Fruit fly (Drosophila melanogaster) whole organism, adult: ENCODE measurements around the gene per.

Experiments
- CG11617 ChIP-seq: fragments of 200-800 bp; sonication (Bioruptor generic); optimal IDR thresholded peaks from 2 replicates; lab custom pipeline; 2017; ENCODE audit warnings: mild to moderate bottlenecking, missing biosample characterization, missing genetic modification reagents, missing genetic modification characterization
- CG12768 ChIP-seq: fragments of 200-800 bp; sonication (Bioruptor generic); optimal IDR thresholded peaks from 2 replicates; lab custom pipeline; 2017; ENCODE audit warnings: missing biosample characterization, missing genetic modification characterization, mild to moderate bottlenecking, moderate library complexity, missing genetic modification reagents
- CG14711 ChIP-seq: fragments of 200-800 bp; sonication (Bioruptor generic); optimal IDR thresholded peaks from 2 replicates; lab custom pipeline; 2018; ENCODE audit warnings: missing biosample characterization, mild to moderate bottlenecking, missing genetic modification characterization, moderate library complexity
- CG1620 ChIP-seq: fragments of 200-800 bp; sonication (Bioruptor generic); optimal IDR thresholded peaks from 2 replicates; lab custom pipeline; 2016; ENCODE audit warnings: missing biosample characterization, missing genetic modification characterization
- CG33017 ChIP-seq: fragments of 200-800 bp; sonication (Bioruptor generic); optimal IDR thresholded peaks from 2 replicates; lab custom pipeline; 2018; ENCODE audit warnings: missing biosample characterization, mild to moderate bottlenecking, missing genetic modification characterization, moderate library complexity
- CG5204 ChIP-seq: fragments of 200-800 bp; sonication (Bioruptor generic); optimal IDR thresholded peaks from 2 replicates; lab custom pipeline; 2016; ENCODE audit warnings: missing biosample characterization, missing genetic modification characterization
- CG7045 ChIP-seq: fragments of 200-800 bp; sonication (Bioruptor generic); optimal IDR thresholded peaks from 2 replicates; lab custom pipeline; 2017; ENCODE audit warnings: missing biosample characterization, mild to moderate bottlenecking, missing genetic modification characterization
- CG7101 ChIP-seq: fragments of 200-800 bp; sonication (Bioruptor generic); optimal IDR thresholded peaks from 2 replicates; lab custom pipeline; 2018; ENCODE audit warnings: missing biosample characterization, mild to moderate bottlenecking, missing genetic modification characterization, moderate library complexity
- Clk ChIP-seq: fragments of 200-800 bp; sonication (Bioruptor generic); optimal IDR thresholded peaks from 2 replicates; lab custom pipeline; 2017; ENCODE audit warnings: missing biosample characterization, missing genetic modification characterization
- Crg-1 ChIP-seq: fragments of 200-800 bp; sonication (Bioruptor generic); optimal IDR thresholded peaks from 2 replicates; lab custom pipeline; 2016; ENCODE audit warnings: missing biosample characterization, missing genetic modification characterization
- Hr96 ChIP-seq: fragments of 200-800 bp; sonication (Bioruptor generic); optimal IDR thresholded peaks from 2 replicates; lab custom pipeline; 2016; ENCODE audit warnings: missing biosample characterization, missing genetic modification characterization
- Mnt ChIP-seq: fragments of 200-800 bp; sonication (Bioruptor generic); optimal IDR thresholded peaks from 2 replicates; lab custom pipeline; 2016; ENCODE audit warnings: missing biosample characterization, mild to moderate bottlenecking, missing genetic modification characterization
- bab1 ChIP-seq: fragments of 200-800 bp; sonication (Bioruptor generic); optimal IDR thresholded peaks from 3 replicates; lab custom pipeline; 2019; ENCODE audit warnings: missing biosample characterization, mild to moderate bottlenecking, missing genetic modification characterization, moderate library complexity
- cic ChIP-seq: fragments of 200-800 bp; sonication (Bioruptor generic); optimal IDR thresholded peaks from 2 replicates; lab custom pipeline; 2017; ENCODE audit warnings: missing biosample characterization, mild to moderate bottlenecking, missing genetic modification characterization, moderate library complexity
- cnc ChIP-seq, 2 experiments: fragments of >200 bp; optimal IDR thresholded peaks; 2 replicates each; lab custom pipeline; 2017
- kay ChIP-seq: fragments of 200-800 bp; sonication (Bioruptor generic); peaks from one replicate; lab custom pipeline; 2016; ENCODE audit warnings: missing biosample characterization, missing genetic modification characterization, borderline replicate concordance
- ovo ChIP-seq: fragments of 200-800 bp; sonication (Bioruptor generic); optimal IDR thresholded peaks from 2 replicates; lab custom pipeline; 2016; ENCODE audit warnings: missing biosample characterization, missing genetic modification characterization
- pad ChIP-seq: fragments of 200-800 bp; sonication (Bioruptor generic); optimal IDR thresholded peaks from 3 replicates; lab custom pipeline; 2017; ENCODE audit warnings: missing biosample characterization, missing genetic modification characterization, mild to moderate bottlenecking, moderate library complexity, missing genetic modification reagents
- tj ChIP-seq: fragments of 200-800 bp; sonication (Bioruptor generic); optimal IDR thresholded peaks from 3 replicates; lab custom pipeline; 2017; ENCODE audit warnings: missing biosample characterization, mild to moderate bottlenecking, missing genetic modification characterization, moderate library complexity
- toe ChIP-seq: fragments of 200-800 bp; sonication (Bioruptor generic); optimal IDR thresholded peaks from 2 replicates; lab custom pipeline; 2016; ENCODE audit warnings: missing biosample characterization, missing genetic modification characterization

per gene

DNA sequence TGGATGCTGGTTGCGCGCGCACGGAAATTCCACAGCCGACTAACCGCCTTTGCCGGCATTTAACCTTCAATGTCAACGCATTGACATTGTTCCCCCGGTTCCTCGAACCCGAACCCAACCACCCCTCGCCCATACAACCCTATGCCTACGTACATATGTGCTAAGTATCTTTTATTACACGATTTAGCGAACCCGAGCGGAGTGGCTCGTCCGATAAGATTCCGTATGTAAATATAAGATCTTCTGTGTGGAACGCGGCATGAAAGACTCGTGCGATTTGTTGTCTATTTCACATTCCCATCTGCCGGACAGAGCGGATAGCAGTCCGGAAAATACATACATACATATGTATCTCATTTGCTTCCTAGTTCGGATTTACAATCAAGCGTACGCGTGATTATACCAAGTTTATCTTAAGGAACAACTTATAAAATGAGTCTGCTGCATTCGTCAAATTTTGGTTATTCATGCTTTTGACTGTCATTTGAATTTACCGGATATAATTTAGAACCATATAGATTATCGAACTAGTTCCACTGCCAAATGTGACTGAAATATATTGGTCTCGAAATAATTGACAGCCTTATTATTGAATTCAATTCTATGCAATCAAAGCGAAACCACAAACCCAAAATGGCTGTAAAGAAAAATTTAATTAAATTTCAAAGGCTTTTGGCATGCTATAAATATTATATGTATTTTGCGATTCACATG is 22.2 kb downstream of the per start, which contains the start of gene CG2680:
CG2680 (minus strand) TSS at position 51 of the 714 bp plus-strand sequence.
- TF ChIP-seq CG7045: no peak
- TF ChIP-seq ovo (GFP tag; lab: Kevin White, UChicago): no peak
- no peak for TF ChIP-seq bab1 (GFP tag; lab: Kevin White, UChicago)
- TF ChIP-seq kay (GFP tag; lab: Kevin White, UChicago): no peak
- no peak for TF ChIP-seq CG14711 (tag; lab: Kevin White, UChicago)
- TF ChIP-seq pad: no peak
- TF ChIP-seq tj (GFP tag; lab: Kevin White, UChicago): no peak
- no peak for TF ChIP-seq Clk (GFP tag; lab: Kevin White, UChicago)
- no peak for TF ChIP-seq toe (GFP tag; lab: Kevin White, UChicago)
- TF ChIP-seq Crg-1 (GFP tag; lab: Kevin White, UChicago): no peak
- no peak for TF ChIP-seq CG12768 (GFP tag; lab: Kevin White, UChicago)
- no peak for TF ChIP-seq cnc (optimal IDR thresholded peaks at IDR 0.05; lab: Kevin White, UChicago)
- no peak for TF ChIP-seq CG7101
- no peak for TF ChIP-seq CG1620 (GFP tag; lab: Kevin White, UChicago)

DNA sequence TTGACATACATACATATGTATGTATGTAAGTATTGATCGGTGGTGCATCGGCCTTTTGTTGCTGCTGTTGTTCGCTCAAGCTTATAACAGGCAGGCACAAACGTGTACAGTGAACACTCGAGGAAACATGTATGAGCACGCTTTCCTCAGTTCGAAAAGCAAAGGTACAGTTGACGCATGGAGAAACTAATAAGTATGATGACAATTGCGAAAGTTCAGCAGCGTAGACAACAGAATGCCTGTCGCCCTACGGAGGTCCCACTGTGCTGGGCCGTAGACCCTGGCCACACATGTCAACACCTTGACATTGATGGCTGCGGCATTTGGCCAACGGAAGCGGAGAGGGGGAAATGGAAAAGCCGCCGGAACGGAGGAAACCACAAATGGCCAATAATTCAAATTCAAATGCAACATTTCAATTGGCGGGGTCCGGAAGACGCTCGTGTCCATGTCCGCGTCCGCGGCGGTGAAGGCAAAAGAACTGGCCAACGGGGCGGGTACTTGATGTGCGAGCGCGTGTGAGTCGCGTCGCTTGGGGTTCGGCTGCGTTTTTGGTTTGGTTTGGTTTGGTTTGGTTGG is 22.9 kb downstream of the per start, which contains the start of gene CG2681:
CG2681 (plus strand) TSS at position 529 of the 579 bp plus-strand sequence.
- TF ChIP-seq Hr96: peak; percentile 18
- TF ChIP-seq CG1620 (GFP tag; lab: Kevin White, UChicago): no peak
- TF ChIP-seq Crg-1 (GFP tag; lab: Kevin White, UChicago): peak; percentile 9
- TF ChIP-seq ovo (GFP tag; lab: Kevin White, UChicago): no peak
- no peak for TF ChIP-seq CG14711 (tag; lab: Kevin White, UChicago)
- no peak for TF ChIP-seq CG12768 (GFP tag; lab: Kevin White, UChicago)
- TF ChIP-seq CG33017 (tag; lab: Kevin White, UChicago): no peak
- peak; percentile 17 for TF ChIP-seq toe (GFP tag; lab: Kevin White, UChicago)
- TF ChIP-seq tj (GFP tag; lab: Kevin White, UChicago): no peak
- no peak for TF ChIP-seq CG5204 (GFP tag; lab: Kevin White, UChicago)
- no peak for TF ChIP-seq kay (GFP tag; lab: Kevin White, UChicago)
- TF ChIP-seq cnc (optimal IDR thresholded peaks at IDR 0.05; lab: Kevin White, UChicago): no peak
- peak; percentile 1 for TF ChIP-seq pad
- TF ChIP-seq CG11617 (GFP tag; lab: Kevin White, UChicago): peak; percentile 7
- peak; percentile 44 for TF ChIP-seq Mnt
- TF ChIP-seq CG7045: no peak
- no peak for TF ChIP-seq cic (GFP tag; lab: Kevin White, UChicago)
- TF ChIP-seq Clk (GFP tag; lab: Kevin White, UChicago): no peak
- peak; percentile 42 for TF ChIP-seq CG7101
- no peak for TF ChIP-seq bab1 (GFP tag; lab: Kevin White, UChicago)

DNA sequence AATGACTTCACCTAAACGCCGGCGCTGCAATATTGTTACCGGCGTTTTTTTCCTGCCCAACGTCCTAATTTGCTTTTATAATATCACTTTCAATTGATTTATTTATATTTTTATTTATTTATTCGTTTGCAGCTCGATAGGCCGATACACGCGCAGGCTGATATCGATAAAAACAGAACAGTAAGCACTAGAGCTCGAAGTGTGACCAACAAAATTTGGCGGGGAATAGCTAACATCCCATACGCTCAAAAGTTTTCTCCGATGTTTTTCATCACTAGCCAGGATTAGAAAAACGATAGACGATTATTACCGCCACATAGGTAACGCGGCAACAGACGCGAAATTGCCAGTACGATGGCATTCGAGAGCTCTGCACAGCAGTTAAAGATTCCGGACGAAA is 28.4 kb downstream of the per start, which contains the start of the genes CG2685 and CG2694:
CG2685 (minus strand) TSS at position 185 of the 400 bp plus-strand sequence.
CG2694 (plus strand) TSS at position 304 of the 400 bp plus-strand sequence.
- TF ChIP-seq pad (peak; percentile 9), CG14711 (tag; lab: Kevin White, UChicago) (no peak), CG1620 (GFP tag; lab: Kevin White, UChicago) (peak; percentile 0), Mnt (peak; percentile 45), Crg-1 (GFP tag; lab: Kevin White, UChicago) (no peak), CG7101 (peak; percentile 20), bab1 (GFP tag; lab: Kevin White, UChicago) (peak; percentile 20), CG33017 (tag; lab: Kevin White, UChicago) (no peak), Clk (GFP tag; lab: Kevin White, UChicago) (no peak), cic (GFP tag; lab: Kevin White, UChicago) (no peak), Hr96 (no peak)

DNA sequence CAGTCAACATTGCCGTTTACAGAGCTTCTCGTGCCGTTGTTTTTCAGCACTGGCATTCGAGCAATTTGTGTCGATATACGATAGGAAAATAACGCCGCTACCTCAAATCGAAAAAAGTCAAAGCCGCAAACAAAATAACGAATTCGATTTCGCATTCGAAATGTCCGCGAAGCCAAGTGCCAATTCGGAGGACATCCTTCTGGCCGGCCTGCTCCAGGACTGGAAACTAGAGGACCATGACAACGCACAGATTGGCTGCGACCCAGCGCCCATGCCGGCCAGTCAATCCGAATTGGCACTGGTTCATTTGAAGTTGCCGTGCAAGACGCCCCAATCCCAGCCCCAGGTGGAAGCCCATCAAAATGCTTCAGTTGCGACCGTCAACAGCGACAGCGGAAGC is 29.4 kb downstream of the per start:
- TF ChIP-seq Clk (GFP tag; lab: Kevin White, UChicago) (no peak), CG7045 (no peak), Mnt (no peak), Crg-1 (GFP tag; lab: Kevin White, UChicago) (peak; percentile 1), CG5204 (GFP tag; lab: Kevin White, UChicago) (no peak), toe (GFP tag; lab: Kevin White, UChicago) (no peak), cnc (optimal IDR thresholded peaks at IDR 0.05; lab: Kevin White, UChicago) (no peak), kay (GFP tag; lab: Kevin White, UChicago) (no peak), CG1620 (GFP tag; lab: Kevin White, UChicago) (peak; percentile 7), bab1 (GFP tag; lab: Kevin White, UChicago) (peak; percentile 90), CG33017 (tag; lab: Kevin White, UChicago) (no peak), CG11617 (GFP tag; lab: Kevin White, UChicago) (peak; percentile 29), Hr96 (no peak), CG12768 (GFP tag; lab: Kevin White, UChicago) (no peak), cic (GFP tag; lab: Kevin White, UChicago) (no peak), tj (GFP tag; lab: Kevin White, UChicago) (peak; percentile 12), pad (peak; percentile 34), CG7101 (no peak), ovo (GFP tag; lab: Kevin White, UChicago) (no peak), CG14711 (tag; lab: Kevin White, UChicago) (peak; percentile 15)

DNA sequence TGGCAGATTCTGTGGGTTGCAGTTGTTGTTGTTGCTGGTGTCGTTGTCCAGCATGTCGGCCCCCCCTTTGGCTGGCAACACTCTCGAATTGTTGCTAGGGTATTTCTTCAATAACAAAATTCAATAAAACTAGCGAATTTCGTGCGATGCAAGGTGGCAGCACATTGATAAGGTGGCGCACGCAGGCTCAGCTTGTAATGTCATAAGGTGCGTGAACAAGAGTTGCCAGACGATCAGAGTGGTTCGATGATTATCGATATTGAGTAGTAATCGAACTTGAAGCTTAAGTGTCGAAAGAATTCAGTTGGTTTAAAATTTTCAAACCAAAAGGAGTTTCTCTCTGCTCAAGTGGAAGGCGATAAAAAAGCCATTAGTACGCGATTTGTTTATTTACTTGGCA is 34.7 kb downstream of the per start, which contains the start of gene CG2701:
CG2701 (minus strand) TSS at position 206 of the 400 bp plus-strand sequence.
- TF ChIP-seq kay (GFP tag; lab: Kevin White, UChicago) (no peak), CG1620 (GFP tag; lab: Kevin White, UChicago) (peak; percentile 19), ovo (GFP tag; lab: Kevin White, UChicago) (no peak), CG11617 (GFP tag; lab: Kevin White, UChicago) (no peak), CG5204 (GFP tag; lab: Kevin White, UChicago) (no peak), CG7045 (no peak), CG33017 (tag; lab: Kevin White, UChicago) (no peak), cic (GFP tag; lab: Kevin White, UChicago) (no peak), Mnt (peak; percentile 40), CG14711 (tag; lab: Kevin White, UChicago) (no peak), pad (no peak), Hr96 (no peak), CG7101 (no peak), bab1 (GFP tag; lab: Kevin White, UChicago) (peak; percentile 72), Clk (GFP tag; lab: Kevin White, UChicago) (no peak), CG12768 (GFP tag; lab: Kevin White, UChicago) (no peak), tj (GFP tag; lab: Kevin White, UChicago) (no peak), Crg-1 (GFP tag; lab: Kevin White, UChicago) (no peak), toe (GFP tag; lab: Kevin White, UChicago) (no peak), cnc (optimal IDR thresholded peaks at IDR 0.05; lab: Kevin White, UChicago) (no peak)
